Worm (Caenorhabditis elegans): Measurements from ENCODE around the gene cyp-35A1.
A peak's percentile ranks its signal among the peaks of the same experiment; 100 is the strongest.
"Not testable (repeated sequence)": the region's sequence is repeated elsewhere in the genome, so short reads cannot be mapped to it uniquely, and the experiment has no call there.

The cyp-35A1 gene

ce11 chrV:7352186-7353053, 9.2 kb downstream of the cyp-35A1 start, which contains the start of the genes srh-231 and srh-275:
srh-231 (minus strand) TSS chrV:7352236.
srh-275 (plus strand) TSS chrV:7353003.
- TF ChIP-seq hpl-2 (GFP tag; optimal IDR thresholded peaks at IDR 0.05), result no peak
- no peak for TF ChIP-seq pax-3 (tag; optimal IDR thresholded peaks at IDR 0.05)
- TF ChIP-seq fkh-10 (GFP tag; optimal IDR thresholded peaks at IDR 0.05), result no peak
- TF ChIP-seq unc-30 (tag; optimal IDR thresholded peaks at IDR 0.05), result no peak
- TF ChIP-seq irx-1 (tag; optimal IDR thresholded peaks at IDR 0.05), result no peak
- TF ChIP-seq ceh-63 (GFP tag; optimal IDR thresholded peaks at IDR 0.05), result no peak
- TF ChIP-seq F16B12.6 (tag; optimal IDR thresholded peaks at IDR 0.05), result no peak
- TF ChIP-seq mdl-1 (tag; optimal IDR thresholded peaks at IDR 0.05), result no peak
- no peak for TF ChIP-seq nhr-76 (tag; optimal IDR thresholded peaks at IDR 0.05)
- no peak for TF ChIP-seq nhr-71 (tag; optimal IDR thresholded peaks at IDR 0.05)
- TF ChIP-seq unc-86 (tag; optimal IDR thresholded peaks at IDR 0.05), result no peak
- no peak for TF ChIP-seq nhr-77 (tag; optimal IDR thresholded peaks at IDR 0.05)
- no peak for TF ChIP-seq zag-1 (tag; optimal IDR thresholded peaks at IDR 0.05)
- TF ChIP-seq C16A3.4 (tag; optimal IDR thresholded peaks at IDR 0.05), result no peak
- no peak for TF ChIP-seq nhr-19 (GFP tag; conservative IDR thresholded peaks at IDR 0.05)
- no peak for TF ChIP-seq snu-23 (GFP tag; optimal IDR thresholded peaks at IDR 0.05)
- no peak for TF ChIP-seq Y116A8C.19 (tag; optimal IDR thresholded peaks at IDR 0.05; ENCODE audit: borderline replicate concordance)
- TF ChIP-seq C04F5.9 (tag; optimal IDR thresholded peaks at IDR 0.05), result no peak
- TF ChIP-seq elt-2 (tag; optimal IDR thresholded peaks at IDR 0.05), result no peak

DNA sequence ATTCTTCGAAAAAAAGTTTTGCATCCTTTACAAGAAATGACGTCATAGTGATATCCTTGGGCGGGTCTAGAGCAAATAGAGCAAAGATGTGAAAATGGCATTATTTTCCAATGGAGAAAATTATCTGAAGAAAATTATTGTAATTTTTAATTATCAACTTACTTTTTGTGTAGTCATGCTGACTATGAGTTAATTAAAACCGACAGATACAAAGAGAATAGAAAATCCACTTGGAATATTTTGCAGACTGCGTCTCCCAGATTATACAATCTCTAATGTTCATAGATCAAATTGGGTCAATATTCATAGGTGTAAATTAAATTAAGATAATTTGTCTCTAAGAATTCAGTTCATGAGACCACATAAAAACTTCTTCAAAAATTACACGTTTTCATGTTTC, 12.0 kb downstream of the cyp-35A1 start, which contains the start of gene nhr-149:
nhr-149 (minus strand) TSS at position 101 of the 400 bp plus-strand sequence.
- TF ChIP-seq zag-1 (tag; optimal IDR thresholded peaks at IDR 0.05) (no peak), fkh-10 (GFP tag; optimal IDR thresholded peaks at IDR 0.05) (no peak), skn-1 (tag; optimal IDR thresholded peaks at IDR 0.05) (no peak), unc-30 (tag; optimal IDR thresholded peaks at IDR 0.05) (no peak), lir-3 (tag; optimal IDR thresholded peaks at IDR 0.05; ENCODE audit: poor library complexity) (no peak)

- not testable (repeated sequence) for TF ChIP-seq lin-13 (GFP tag; optimal IDR thresholded peaks at IDR 0.05); unc-62 (GFP tag; optimal IDR thresholded peaks at IDR 0.05); snpc-4 (tag; optimal IDR thresholded peaks at IDR 0.05)
These were observed 16.1 kb downstream of the cyp-35A1 start, which contains the start of gene nhr-147 for ce11 chrV:7345494-7345893. nhr-147 (plus strand) TSS chrV:7345794.

- no peak for TF ChIP-seq ama-1 (optimal IDR thresholded peaks at IDR 0.05)
- TF ChIP-seq efl-1 (optimal IDR thresholded peaks at IDR 0.05), result no peak
- no peak for TF ChIP-seq efl-1 (GFP tag; optimal IDR thresholded peaks at IDR 0.05 in 1 of 2)
- TF ChIP-seq skn-1 (tag; optimal IDR thresholded peaks at IDR 0.05), result no peak
- no peak for TF ChIP-seq ceh-63 (GFP tag; optimal IDR thresholded peaks at IDR 0.05)
- no peak for TF ChIP-seq snpc-4 (tag; optimal IDR thresholded peaks at IDR 0.05)
- no peak for TF ChIP-seq mdl-1 (tag; optimal IDR thresholded peaks at IDR 0.05)
- no peak for TF ChIP-seq tlp-1 (tag; optimal IDR thresholded peaks at IDR 0.05)
These were observed 18.1 kb downstream of the cyp-35A1 start, which contains the start of gene srh-244 for ce11 chrV:7343522-7343921. srh-244 (plus strand) TSS chrV:7343822.

DNA sequence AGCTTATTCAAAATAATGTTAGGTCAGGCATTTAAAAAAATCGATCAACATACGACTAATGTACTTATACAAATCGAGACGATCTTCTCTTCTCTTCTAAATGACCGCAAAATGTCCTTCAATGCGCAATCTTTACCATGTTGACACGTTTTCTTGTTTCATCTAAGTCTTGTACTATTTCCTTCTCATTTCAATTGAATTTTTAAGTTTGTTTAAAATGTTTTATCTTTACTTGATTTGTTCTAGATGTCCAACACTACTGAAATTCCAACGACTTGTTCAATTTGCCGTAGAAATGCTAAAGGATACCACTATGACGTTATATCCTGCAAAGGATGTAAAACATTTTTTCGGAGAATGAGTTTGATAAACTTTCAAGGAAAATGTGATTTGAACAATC, 19.6 kb downstream of the cyp-35A1 start, which contains the start of the genes nhr-263 and nhr-148:
nhr-263 (minus strand) TSS at position 101 of the 400 bp plus-strand sequence.
nhr-148 (plus strand) TSS at position 215 of the 400 bp plus-strand sequence.
- TF ChIP-seq blmp-1 (tag; optimal IDR thresholded peaks at IDR 0.05) (peak; percentile 2), alr-1 (tag; optimal IDR thresholded peaks at IDR 0.05; ENCODE audit: borderline replicate concordance) (no peak)

- TF ChIP-seq hlh-4 (tag; optimal IDR thresholded peaks at IDR 0.05) (no peak), ceh-90 (tag; optimal IDR thresholded peaks at IDR 0.05) (no peak), mab-9 (GFP tag; IDR thresholded peaks at IDR 0.05) (no peak), tlp-1 (tag; optimal IDR thresholded peaks at IDR 0.05) (no peak), ceh-63 (GFP tag; optimal IDR thresholded peaks at IDR 0.05) (no peak), nhr-12 (tag; optimal IDR thresholded peaks at IDR 0.05) (no peak), xbp-1 (tag; optimal IDR thresholded peaks at IDR 0.05) (no peak), isw-1 (GFP tag; IDR thresholded peaks at IDR 0.05) (no peak), zip-4 (GFP tag; optimal IDR thresholded peaks at IDR 0.05) (no peak), zag-1 (tag; optimal IDR thresholded peaks at IDR 0.05) (no peak), fos-1 (tag; optimal IDR thresholded peaks at IDR 0.05) (no peak)
These were observed 21.7 kb downstream of the cyp-35A1 start, which contains the start of gene srh-187 for ce11 chrV:7339831-7340230. srh-187 (minus strand) TSS chrV:7339931.

Measured in whole organism, L1 larva.